Fruit fly (Drosophila melanogaster): Measurements from ENCODE around the gene rau.

- TF ChIP-seq br (GFP tag; optimal IDR thresholded peaks at IDR 0.05) (no peak), dsf (GFP tag; optimal IDR thresholded peaks at IDR 0.05; ENCODE audit: borderline replicate concordance) (no peak), OdsH (GFP tag; optimal IDR thresholded peaks at IDR 0.05) (no peak), fru (GFP tag; optimal IDR thresholded peaks at IDR 0.05) (no peak), jim (GFP tag; optimal IDR thresholded peaks at IDR 0.05) (no peak), lola (GFP tag; optimal IDR thresholded peaks at IDR 0.05) (no peak), Rel (GFP tag; optimal IDR thresholded peaks at IDR 0.05) (no peak), Rel (tag; optimal IDR thresholded peaks at IDR 0.05) (no peak), h (GFP tag; optimal IDR thresholded peaks at IDR 0.05) (no peak), tai (GFP tag; optimal IDR thresholded peaks at IDR 0.05) (no peak), foxo (GFP tag; optimal IDR thresholded peaks at IDR 0.05) (no peak), usp (GFP tag; optimal IDR thresholded peaks at IDR 0.05) (no peak), HLH106 (tag; optimal IDR thresholded peaks at IDR 0.05) (no peak), woc (GFP tag; optimal IDR thresholded peaks at IDR 0.05) (no peak), pan (optimal IDR thresholded peaks at IDR 0.05) (no peak)
Measured at dm6 chr2L:5899170-5899708, 19.9 kb upstream of the rau start.

Measured in whole organism, wandering third instar larva.